Fruit fly (Drosophila melanogaster): ENCODE measurements around the gene CG5664.

- TF ChIP-seq CG8478 (optimal IDR thresholded peaks at IDR 0.05), result no peak
- TF ChIP-seq CTCF (optimal IDR thresholded peaks at IDR 0.05), result no peak
Observed at dm6 chr3L:21471895-21472294, 30.7 kb upstream of the CG5664 start.
